Fruit fly (Drosophila melanogaster) whole organism, embryonic: ENCODE results near the gene Elp6.
A peak's percentile ranks its signal among the peaks of the same experiment; 100 is the strongest.

Experiments used
- Atf-2 ChIP-seq: fragments of 200-800 bp; sonication (Bioruptor generic); optimal IDR thresholded peaks from 2 replicates; lab custom pipeline; 2016; ENCODE audit warnings: missing biosample characterization, missing genetic modification characterization
- Atf3 ChIP-seq: fragments of 200-800 bp; sonication (Bioruptor generic); optimal IDR thresholded peaks from 3 replicates; lab custom pipeline; 2016; ENCODE audit warnings: missing biosample characterization, missing genetic modification characterization
- CG10565 ChIP-seq: fragments of 200-800 bp; sonication (Bioruptor generic); optimal IDR thresholded peaks from 3 replicates; lab custom pipeline; 2016; ENCODE audit warnings: missing biosample characterization, mild to moderate bottlenecking, missing genetic modification characterization
- CG10959 ChIP-seq: fragments of 200-800 bp; sonication (Bioruptor generic); IDR thresholded peaks from 2 replicates; pipeline ENCODE4 v1.3.6; 2022; ENCODE audit warnings: missing biosample characterization, missing genetic modification characterization
- CG11085 ChIP-seq: fragments of 200-800 bp; sonication (Bioruptor generic); IDR thresholded peaks from 2 replicates; pipeline ENCODE4 v1.3.6; 2022; ENCODE audit warnings: missing biosample characterization, missing genetic modification characterization
- CG12299 ChIP-seq: fragments of 200-800 bp; sonication (Bioruptor generic); optimal IDR thresholded peaks from 2 replicates; lab custom pipeline; 2018; ENCODE audit warnings: missing biosample characterization, mild to moderate bottlenecking, missing genetic modification characterization
- CG14050 ChIP-seq: fragments of 200-800 bp; sonication (Bioruptor generic); IDR thresholded peaks from 3 replicates; pipeline ENCODE4 v1.3.6; 2022; ENCODE audit warnings: missing biosample characterization, missing genetic modification characterization
- CG15073 ChIP-seq: fragments of 200-800 bp; sonication (Bioruptor generic); optimal IDR thresholded peaks from 2 replicates; lab custom pipeline; 2016; ENCODE audit warnings: missing biosample characterization, missing genetic modification characterization
- CG16815 ChIP-seq: fragments of 200-800 bp; sonication (Bioruptor generic); optimal IDR thresholded peaks from 3 replicates; lab custom pipeline; 2017; ENCODE audit warnings: missing biosample characterization, mild to moderate bottlenecking, missing genetic modification characterization
- CG17186 ChIP-seq: fragments of 200-800 bp; sonication (Bioruptor generic); optimal IDR thresholded peaks from 3 replicates; lab custom pipeline; 2017; ENCODE audit warnings: missing biosample characterization, missing genetic modification reagents, missing genetic modification characterization
- CG30431 ChIP-seq: fragments of 200-800 bp; sonication (Bioruptor generic); optimal IDR thresholded peaks from 2 replicates; lab custom pipeline; 2017; ENCODE audit warnings: missing biosample characterization, missing genetic modification characterization
- CG32532 ChIP-seq: fragments of 200-800 bp; sonication (Bioruptor generic); IDR thresholded peaks from 2 replicates; pipeline ENCODE4 v1.3.6; 2022; ENCODE audit warnings: missing biosample characterization, missing genetic modification characterization
- CG32772 ChIP-seq: fragments of 200-800 bp; sonication (Bioruptor generic); IDR thresholded peaks from 2 replicates; pipeline ENCODE4 v1.3.6; 2022; ENCODE audit warnings: missing biosample characterization, missing genetic modification characterization
- CG4730 ChIP-seq: fragments of 200-800 bp; sonication (Bioruptor generic); IDR thresholded peaks from 2 replicates; pipeline ENCODE4 v1.3.6; 2022; ENCODE audit warnings: missing biosample characterization, missing genetic modification characterization
- CG6654 ChIP-seq: fragments of 200-800 bp; sonication (Bioruptor generic); optimal IDR thresholded peaks from 2 replicates; lab custom pipeline; 2017; ENCODE audit warnings: missing biosample characterization, mild to moderate bottlenecking, missing genetic modification characterization
- CG6813 ChIP-seq: fragments of 200-800 bp; sonication (Bioruptor generic); optimal IDR thresholded peaks from 2 replicates; lab custom pipeline; 2017; ENCODE audit warnings: missing biosample characterization, missing genetic modification characterization, mild to moderate bottlenecking, moderate library complexity, missing genetic modification reagents
- CG7372 ChIP-seq: fragments of 200-800 bp; sonication (Bioruptor generic); IDR thresholded peaks from 2 replicates; pipeline ENCODE4 v1.3.6; 2022; ENCODE audit warnings: missing biosample characterization, missing genetic modification characterization
- CG7556 ChIP-seq: fragments of 200-800 bp; sonication (Bioruptor generic); optimal IDR thresholded peaks from 2 replicates; lab custom pipeline; 2017; ENCODE audit warnings: missing biosample characterization, mild to moderate bottlenecking, missing genetic modification characterization
- CG7839 ChIP-seq: fragments of 200-800 bp; sonication (Bioruptor generic); optimal IDR thresholded peaks from 3 replicates; lab custom pipeline; 2018; ENCODE audit warnings: missing biosample characterization, mild to moderate bottlenecking, missing genetic modification characterization, moderate library complexity
- CG7928 ChIP-seq: fragments of 200-800 bp; sonication (Bioruptor generic); optimal IDR thresholded peaks from 2 replicates; lab custom pipeline; 2017; ENCODE audit warnings: missing biosample characterization, mild to moderate bottlenecking, missing genetic modification characterization
- CG7987 ChIP-seq: fragments of 200-800 bp; sonication (Bioruptor generic); optimal IDR thresholded peaks from 2 replicates; lab custom pipeline; 2018; ENCODE audit warnings: missing biosample characterization, mild to moderate bottlenecking, missing genetic modification characterization, moderate library complexity
- CG8478 ChIP-seq: fragments of >200 bp; optimal IDR thresholded peaks from 2 replicates; lab custom pipeline; 2018
- Chrac-16 ChIP-seq: fragments of 200-800 bp; sonication (Bioruptor generic); optimal IDR thresholded peaks from 3 replicates; lab custom pipeline; 2016; ENCODE audit warnings: missing biosample characterization, missing genetic modification characterization
- Dad ChIP-seq: fragments of 200-800 bp; sonication (Bioruptor generic); optimal IDR thresholded peaks from 3 replicates; lab custom pipeline; 2016; ENCODE audit warnings: missing biosample characterization, missing genetic modification characterization
- Gug ChIP-seq: fragments of 200-800 bp; sonication (Bioruptor generic); IDR thresholded peaks from 4 replicates; pipeline ENCODE4 v1.3.6; 2022; ENCODE audit warnings: missing biosample characterization, missing genetic modification characterization
- HLH4C ChIP-seq: fragments of 200-800 bp; sonication (Bioruptor generic); IDR thresholded peaks from 3 replicates; pipeline ENCODE4 v1.3.6; 2022; ENCODE audit warnings: missing biosample characterization, missing genetic modification characterization; ENCODE audit not compliant: partially characterized antibody
- Med ChIP-seq: fragments of 200-800 bp; sonication (Bioruptor generic); peaks from one replicate; lab custom pipeline; 2016; ENCODE audit warnings: missing biosample characterization, missing genetic modification characterization, mild to moderate bottlenecking, inconsistent platforms, moderate library complexity
- NFAT ChIP-seq: fragments of 200-800 bp; sonication (Bioruptor generic); IDR thresholded peaks from 2 replicates; pipeline ENCODE4 v1.3.6; 2022; ENCODE audit warnings: missing biosample characterization, missing genetic modification characterization
- Oaz ChIP-seq: fragments of 200-800 bp; sonication (Bioruptor generic); IDR thresholded peaks from 2 replicates; pipeline ENCODE4 v1.3.6; 2022; ENCODE audit warnings: missing biosample characterization, missing genetic modification characterization
- Ptx1 ChIP-seq: fragments of 200-800 bp; sonication (Bioruptor generic); IDR thresholded peaks from 2 replicates; pipeline ENCODE4 v1.3.6; 2022; ENCODE audit warnings: missing biosample characterization, missing genetic modification characterization
- Side ChIP-seq: fragments of 200-800 bp; sonication (Bioruptor generic); optimal IDR thresholded peaks from 2 replicates; lab custom pipeline; 2016; ENCODE audit warnings: missing biosample characterization, missing genetic modification characterization
- Sox102F ChIP-seq: fragments of 200-800 bp; sonication (Bioruptor generic); optimal IDR thresholded peaks from 2 replicates; lab custom pipeline; 2018; ENCODE audit warnings: missing biosample characterization, mild to moderate bottlenecking, missing genetic modification characterization, moderate library complexity
- cas ChIP-seq: fragments of 200-800 bp; sonication (Bioruptor generic); IDR thresholded peaks from 2 replicates; pipeline ENCODE4 v1.3.6; 2022; ENCODE audit warnings: missing biosample characterization, missing genetic modification characterization
- cg ChIP-seq: fragments of 200-800 bp; sonication (Bioruptor generic); optimal IDR thresholded peaks from 3 replicates; lab custom pipeline; 2019; ENCODE audit warnings: missing biosample characterization, mild to moderate bottlenecking, missing genetic modification characterization, moderate library complexity
- dan ChIP-seq: fragments of 200-800 bp; sonication (Bioruptor generic); IDR thresholded peaks from 2 replicates; pipeline ENCODE4 v1.3.6; 2022; ENCODE audit warnings: missing biosample characterization, missing genetic modification characterization
- dmrt11E ChIP-seq: fragments of 200-800 bp; sonication (Bioruptor generic); optimal IDR thresholded peaks from 3 replicates; lab custom pipeline; 2018; ENCODE audit warnings: missing biosample characterization, mild to moderate bottlenecking, missing genetic modification characterization, moderate library complexity
- hb ChIP-seq: fragments of 200-800 bp; sonication (Bioruptor generic); IDR thresholded peaks from 3 replicates; pipeline ENCODE4 v1.3.6; 2022; ENCODE audit warnings: missing biosample characterization, missing genetic modification characterization; ENCODE audit not compliant: partially characterized antibody
- hbn ChIP-seq: fragments of 200-800 bp; sonication (Bioruptor generic); IDR thresholded peaks from 2 replicates; pipeline ENCODE4 v1.3.6; 2022; ENCODE audit warnings: missing biosample characterization, missing genetic modification characterization; ENCODE audit not compliant: partially characterized antibody
- lmd ChIP-seq: fragments of 200-800 bp; sonication (Bioruptor generic); IDR thresholded peaks from 2 replicates; pipeline ENCODE4 v1.3.6; 2022; ENCODE audit warnings: missing biosample characterization, missing genetic modification characterization
- mld ChIP-seq: fragments of 200-800 bp; sonication (Bioruptor generic); IDR thresholded peaks from 3 replicates; pipeline ENCODE4 v1.3.6; 2022; ENCODE audit warnings: missing biosample characterization, missing genetic modification characterization; ENCODE audit not compliant: partially characterized antibody
- nau ChIP-seq: fragments of 200-800 bp; sonication (Bioruptor generic); optimal IDR thresholded peaks from 3 replicates; lab custom pipeline; 2017; ENCODE audit warnings: missing biosample characterization, mild to moderate bottlenecking, missing genetic modification characterization, missing genetic modification reagents
- onecut ChIP-seq: fragments of 200-800 bp; sonication (Bioruptor generic); IDR thresholded peaks from 2 replicates; pipeline ENCODE4 v1.3.6; 2022; ENCODE audit warnings: missing biosample characterization, missing genetic modification characterization
- pzg ChIP-seq: fragments of 200-800 bp; sonication (Bioruptor generic); optimal IDR thresholded peaks from 3 replicates; lab custom pipeline; 2018; ENCODE audit warnings: missing biosample characterization, mild to moderate bottlenecking, missing genetic modification characterization, moderate library complexity
- run ChIP-seq: fragments of 200-800 bp; sonication (Bioruptor generic); optimal IDR thresholded peaks from 3 replicates; lab custom pipeline; 2018; ENCODE audit warnings: missing biosample characterization, mild to moderate bottlenecking, missing genetic modification characterization
- shn ChIP-seq: fragments of 200-800 bp; sonication (Bioruptor generic); optimal IDR thresholded peaks from 3 replicates; lab custom pipeline; 2016; ENCODE audit warnings: missing biosample characterization, missing genetic modification characterization
- sima ChIP-seq: fragments of 200-800 bp; sonication (Bioruptor generic); optimal IDR thresholded peaks from 2 replicates; lab custom pipeline; 2016; ENCODE audit warnings: missing biosample characterization, missing genetic modification characterization
- tap ChIP-seq: fragments of 200-800 bp; optimal IDR thresholded peaks from 3 replicates; lab custom pipeline; 2019; ENCODE audit warnings: missing biosample characterization, mild to moderate bottlenecking, missing genetic modification characterization, moderate library complexity
- toy ChIP-seq: fragments of 200-800 bp; sonication (Bioruptor generic); IDR thresholded peaks from 2 replicates; pipeline ENCODE4 v1.3.6; 2022; ENCODE audit warnings: missing biosample characterization, missing genetic modification characterization
- wdn ChIP-seq: fragments of 200-800 bp; sonication (Bioruptor generic); IDR thresholded peaks from 2 replicates; pipeline ENCODE4 v1.3.6; 2022; ENCODE audit warnings: missing biosample characterization, missing genetic modification characterization

Elp6 gene

DNA sequence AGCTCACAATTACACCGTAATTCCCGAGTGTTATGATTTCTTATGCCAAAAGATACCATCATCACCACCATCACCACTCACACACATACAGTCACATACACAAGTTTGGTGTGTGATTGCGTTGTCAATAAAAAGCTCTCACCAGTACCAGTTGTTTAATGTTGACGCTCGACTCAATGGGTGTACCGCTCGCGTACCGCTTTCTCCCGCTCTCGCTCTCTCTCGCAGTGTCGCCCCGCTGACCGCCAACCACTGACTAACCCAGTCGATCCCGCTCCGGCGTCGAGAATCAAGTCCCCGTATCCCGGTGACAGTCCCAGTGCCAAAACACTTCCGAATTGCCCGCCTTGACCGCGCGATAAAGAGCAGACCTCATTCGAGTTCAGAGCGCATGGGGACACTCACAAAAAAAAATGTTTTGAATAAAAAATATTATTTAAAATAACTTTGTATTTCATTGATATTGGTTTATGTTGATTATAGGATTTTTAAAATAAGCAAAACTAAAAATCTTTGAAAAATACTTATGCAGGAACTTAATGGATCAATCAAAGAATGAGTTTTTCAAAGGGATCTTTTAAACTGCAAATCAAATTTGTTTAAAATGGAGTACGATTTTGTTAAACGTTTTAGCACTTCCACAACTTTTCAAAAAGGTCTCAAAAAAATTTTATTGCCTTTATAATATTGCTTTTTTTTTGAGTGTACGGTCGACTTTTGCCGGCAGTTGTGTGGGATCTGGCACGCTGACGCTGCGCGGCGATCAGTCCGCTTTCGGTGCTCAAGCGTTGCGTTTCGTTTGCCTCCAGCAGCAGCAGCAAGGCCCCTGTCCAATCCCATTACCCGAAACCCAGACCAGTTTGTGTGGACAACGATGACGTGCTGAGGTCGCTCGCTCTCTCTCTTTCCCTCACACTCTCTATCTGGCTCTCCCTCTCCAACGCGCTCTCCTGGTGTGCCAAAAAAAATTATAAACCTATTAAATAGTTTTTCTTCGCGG lies 2.2 kb downstream of the Elp6 start, which contains the start of gene Dic1 (continued):
- TF ChIP-seq hbn (no peak), CG12299 (tag; lab: Kevin White, UChicago) (peak; percentile 91), cg (GFP tag; lab: Kevin White, UChicago) (peak; percentile 74), CG32772 (GFP tag; lab: Robert Waterston, UW) (peak; percentile 75), HLH4C (peak; percentile 53; the same call in 1 of the 3 replicates), tap (tag; lab: Kevin White, UChicago) (peak; percentile 91), Side (GFP tag; lab: Kevin White, UChicago) (peak; percentile 76), sima (GFP tag; lab: Kevin White, UChicago) (peak; percentile 59), Atf-2 (GFP tag; lab: Kevin White, UChicago) (peak; percentile 92), Dad (GFP tag; lab: Kevin White, UChicago) (peak; percentile 83), CG14050 (GFP tag; lab: Robert Waterston, UW) (peak; percentile 87), CG7372 (peak; percentile 92), CG7839 (tag; lab: Kevin White, UChicago) (peak; percentile 98), CG30431 (peak; percentile 93), Oaz (peak; percentile 86), CG16815 (GFP tag; lab: Kevin White, UChicago) (peak; percentile 93), NFAT (peak; percentile 71), onecut (GFP tag; lab: Robert Waterston, UW) (peak; percentile 88), Sox102F (GFP tag; lab: Kevin White, UChicago) (peak; percentile 98), CG6813 (GFP tag; lab: Kevin White, UChicago) (peak; percentile 93), CG11085 (GFP tag; lab: Robert Waterston, UW) (peak; percentile 80), CG7987 (GFP tag; lab: Kevin White, UChicago) (peak; percentile 75), run (tag; lab: Kevin White, UChicago) (peak; percentile 93), CG10959 (peak; percentile 79), CG10565 (peak; percentile 85), CG7928 (GFP tag; lab: Kevin White, UChicago) (peak; percentile 80), nau (GFP tag; lab: Kevin White, UChicago) (peak; percentile 95), Chrac-16 (peak; percentile 96), mld (GFP tag; lab: Robert Waterston, UW) (no peak), pzg (GFP tag; lab: Kevin White, UChicago) (no peak), shn (GFP tag; lab: Kevin White, UChicago) (peak; percentile 86), Gug (peak; percentile 74; the same call in 3 of the 4 replicates), cas (GFP tag; lab: Robert Waterston, UW) (peak; percentile 70), Med (GFP tag; lab: Kevin White, UChicago) (peak; percentile 98), hb (GFP tag; lab: Robert Waterston, UW) (no peak), Atf3 (peak; percentile 88), dmrt11E (tag; lab: Kevin White, UChicago) (peak; percentile 90), wdn (GFP tag; lab: Robert Waterston, UW) (peak; percentile 82), CG6654 (peak; percentile 90), Ptx1 (peak; percentile 96), CG32532 (GFP tag; lab: Robert Waterston, UW) (peak; percentile 93), CG7556 (peak; percentile 99), dan (no peak), CG4730 (GFP tag; lab: Robert Waterston, UW) (peak; percentile 81), CG8478 (lab: Kevin White, UChicago) (no peak), toy (peak; percentile 83), CG15073 (GFP tag; lab: Kevin White, UChicago) (peak; percentile 72), CG17186 (GFP tag; lab: Kevin White, UChicago) (peak; percentile 80), lmd (peak; percentile 96)
